Worm (Caenorhabditis elegans) whole organism, young adult: ENCODE measurements around the gene C14A6.13.

Source experiments
- Y53G8AR.9 ChIP-seq: fragments of 200-800 bp; sonication (Bioruptor generic); conservative IDR thresholded peaks from 2 replicates; pipeline ENCODE4 v1.3.6; 2022; ENCODE audit warnings: missing genetic modification reagents, missing genetic modification characterization, missing compliant biosample characterization
- Y79H2A.3 ChIP-seq: fragments of 200-800 bp; sonication (Bioruptor generic); conservative IDR thresholded peaks from 2 replicates; pipeline ENCODE4 v1.3.6; 2022; ENCODE audit warnings: missing genetic modification reagents, missing genetic modification characterization, missing compliant biosample characterization
- lin-35 ChIP-seq, 3 experiments: fragments of 150-350 bp in 2 of 3; sonication (generic microtip) in 1 of 3; optimal IDR thresholded peaks; 2 replicates each; lab custom pipeline; 2014 to 2018; ENCODE audit warnings: missing biosample characterization in 3 of 3, missing genetic modification characterization in 3 of 3, missing genetic modification reagents in 3 of 3
- ztf-18 ChIP-seq: sonication (generic microtip); optimal IDR thresholded peaks from 2 replicates; lab custom pipeline; 2016; ENCODE audit warnings: missing genotype, mild to moderate bottlenecking, missing genetic modification characterization, missing compliant biosample characterization
- ztf-28 ChIP-seq: fragments of 200-800 bp; sonication (Bioruptor generic); IDR thresholded peaks from 2 replicates; pipeline ENCODE4 v1.3.6; 2022; ENCODE audit warnings: missing genetic modification reagents, missing genetic modification characterization, missing compliant biosample characterization

DNA sequence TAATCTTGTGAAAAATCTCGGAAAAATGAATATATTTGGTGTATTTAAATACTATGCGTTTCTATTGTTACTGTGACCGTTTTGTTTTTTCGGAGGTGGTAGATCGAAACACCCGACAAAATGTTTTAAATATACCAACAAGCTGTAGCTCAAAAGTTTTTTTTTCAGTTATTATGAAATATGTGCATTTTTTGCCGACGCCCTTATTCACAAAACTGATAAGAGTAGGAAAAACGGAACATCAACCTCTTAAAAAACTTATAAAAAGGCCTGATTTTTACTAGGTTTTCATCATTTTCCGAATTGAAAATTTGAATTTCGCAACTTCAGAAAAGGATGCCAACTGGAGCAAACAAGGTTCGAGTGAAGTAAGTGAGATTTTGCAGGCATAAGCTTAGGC lies 17.7 kb downstream of the C14A6.13 start, which contains the start of gene Y37H2A.14:
- TF ChIP-seq ztf-28 (no peak), Y79H2A.3 (GFP tag; lab: Robert Waterston, UW) (no peak), Y53G8AR.9 (GFP tag; lab: Robert Waterston, UW) (no peak), lin-35 (GFP tag; optimal IDR thresholded peaks at IDR 0.05; lab: Kevin White, UChicago) (no peak), ztf-18 (tag; lab: Kevin White, UChicago) (no peak)
